Worm (Caenorhabditis elegans): ENCODE data around the gene srj-9.

ce11 chrV:3449810-3450209 lies 18.1 kb downstream of the srj-9 start:
- TF ChIP-seq hrde-1 (tag; optimal IDR thresholded peaks at IDR 0.05; ENCODE audit: borderline replicate concordance) = no peak
- no peak for TF ChIP-seq F37B4.10 (GFP tag; IDR thresholded peaks at IDR 0.05)
- no peak for TF ChIP-seq him-1 (tag; optimal IDR thresholded peaks at IDR 0.05)
- no peak for TF ChIP-seq lin-35 (GFP tag; optimal IDR thresholded peaks at IDR 0.05)
- no peak for TF ChIP-seq nhr-90 (tag; optimal IDR thresholded peaks at IDR 0.05)

Measured in whole organism, young adult.